Worm (Caenorhabditis elegans): Measurements from ENCODE around the gene col-147.

Gene col-147

ce11 chrV:9651294-9651693, 18.2 kb upstream of the col-147 start, which contains the start of gene T06E4.21:
Gene T06E4.21 (plus strand): TSS chrV:9651594.
- no peak for TF ChIP-seq snpc-4 (tag; optimal IDR thresholded peaks at IDR 0.05)
- TF ChIP-seq nfya-1 (tag; optimal IDR thresholded peaks at IDR 0.05; ENCODE audit: insufficient read depth): no peak
- TF ChIP-seq nhr-23 (tag; optimal IDR thresholded peaks at IDR 0.05): no peak
- no peak for TF ChIP-seq elt-3 (tag; optimal IDR thresholded peaks at IDR 0.05)
- no peak for TF ChIP-seq mml-1 (tag; optimal IDR thresholded peaks at IDR 0.05)
- TF ChIP-seq fos-1 (tag; optimal IDR thresholded peaks at IDR 0.05): no peak
- TF ChIP-seq daf-12 (tag; optimal IDR thresholded peaks at IDR 0.05): no peak
- TF ChIP-seq elt-2 (tag; optimal IDR thresholded peaks at IDR 0.05): no peak
- TF ChIP-seq eor-1 (tag; optimal IDR thresholded peaks at IDR 0.05): no peak
- TF ChIP-seq nhr-25 (tag; optimal IDR thresholded peaks at IDR 0.05): no peak

DNA sequence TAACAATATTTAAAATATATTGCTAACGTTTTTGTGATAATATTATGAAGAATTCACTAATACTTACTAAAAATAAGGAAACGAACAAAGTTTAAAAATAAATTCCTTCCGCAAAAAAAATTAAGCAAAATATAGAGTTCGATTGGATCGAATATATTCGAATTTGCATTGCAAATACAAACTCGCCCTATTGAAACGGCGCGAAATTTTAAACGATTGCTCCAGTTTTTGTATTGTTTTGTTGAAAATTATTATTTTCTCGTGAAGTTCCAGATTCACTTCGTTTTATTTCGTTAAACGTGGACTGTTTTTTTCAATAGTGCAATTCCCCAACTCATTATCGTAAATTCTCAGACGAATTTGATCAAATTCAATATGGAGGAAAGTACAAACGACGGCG, 12.4 kb upstream of the col-147 start, which contains the start of the genes atl-1 and hcp-2:
TSS of gene atl-1 (minus strand) at position 89 of the 400 bp plus-strand sequence.
TSS of gene hcp-2 (plus strand) at position 353 of the 400 bp plus-strand sequence.
- TF ChIP-seq egl-5 (tag; optimal IDR thresholded peaks at IDR 0.05) (no peak), mml-1 (tag; optimal IDR thresholded peaks at IDR 0.05) (no peak), elt-1 (tag; optimal IDR thresholded peaks at IDR 0.05) (no peak), nhr-76 (tag; optimal IDR thresholded peaks at IDR 0.05) (no peak), fos-1 (tag; optimal IDR thresholded peaks at IDR 0.05) (no peak), nhr-11 (tag; optimal IDR thresholded peaks at IDR 0.05) (no peak), nfya-1 (tag; optimal IDR thresholded peaks at IDR 0.05; ENCODE audit: insufficient read depth) (no peak), nhr-237 (tag; optimal IDR thresholded peaks at IDR 0.05) (no peak), eor-1 (tag; optimal IDR thresholded peaks at IDR 0.05) (no peak), ceh-16 (tag; optimal IDR thresholded peaks at IDR 0.05) (no peak), ztf-11 (tag; optimal IDR thresholded peaks at IDR 0.05) (no peak), ama-1 (optimal IDR thresholded peaks at IDR 0.05) (no peak), unc-62 (GFP tag; optimal IDR thresholded peaks at IDR 0.05) (no peak), fkh-10 (GFP tag; optimal IDR thresholded peaks at IDR 0.05) (no peak), pha-4 (tag; optimal IDR thresholded peaks at IDR 0.05) (no peak), lsy-12 (tag; optimal IDR thresholded peaks at IDR 0.05) (no peak)

- TF ChIP-seq nhr-28 (tag; optimal IDR thresholded peaks at IDR 0.05): no peak
- TF ChIP-seq jun-1 (tag; optimal IDR thresholded peaks at IDR 0.05): no peak
- TF ChIP-seq ama-1 (optimal IDR thresholded peaks at IDR 0.05): no peak
- TF ChIP-seq unc-62 (GFP tag; optimal IDR thresholded peaks at IDR 0.05): no peak
- TF ChIP-seq pha-4 (tag; optimal IDR thresholded peaks at IDR 0.05): no peak
- TF ChIP-seq fkh-2 (tag; optimal IDR thresholded peaks at IDR 0.05): no peak
- TF ChIP-seq nhr-77 (tag; optimal IDR thresholded peaks at IDR 0.05): no peak
Measured at ce11 chrV:9632348-9632747, 790 bp downstream of the col-147 start.

ce11 chrV:9630944-9631343, 2.2 kb downstream of the col-147 start, which contains the start of gene T06E4.5:
Gene T06E4.5 (plus strand): TSS chrV:9631244.
- TF ChIP-seq lin-15B (tag; optimal IDR thresholded peaks at IDR 0.05) (no peak), egl-27 (tag; optimal IDR thresholded peaks at IDR 0.05) (no peak), unc-39 (tag; optimal IDR thresholded peaks at IDR 0.05) (no peak), ceh-16 (tag; optimal IDR thresholded peaks at IDR 0.05) (no peak), hmg-11 (tag; optimal IDR thresholded peaks at IDR 0.05) (no peak), fkh-2 (tag; optimal IDR thresholded peaks at IDR 0.05) (no peak), aly-2 (tag; optimal IDR thresholded peaks at IDR 0.05) (no peak), R02D3.7 (tag; optimal IDR thresholded peaks at IDR 0.05) (no peak), zag-1 (tag; optimal IDR thresholded peaks at IDR 0.05) (no peak), nhr-12 (tag; optimal IDR thresholded peaks at IDR 0.05) (no peak), ceh-28 (tag; optimal IDR thresholded peaks at IDR 0.05) (no peak), pha-4 (tag; optimal IDR thresholded peaks at IDR 0.05) (no peak), mml-1 (tag; optimal IDR thresholded peaks at IDR 0.05) (no peak)

ce11 chrV:9630542-9630941, 2.6 kb downstream of the col-147 start:
- TF ChIP-seq nhr-23 (tag; optimal IDR thresholded peaks at IDR 0.05) (no peak), eor-1 (tag; optimal IDR thresholded peaks at IDR 0.05) (no peak), unc-39 (tag; optimal IDR thresholded peaks at IDR 0.05) (no peak), lsy-12 (tag; optimal IDR thresholded peaks at IDR 0.05) (no peak), ceh-9 (tag; optimal IDR thresholded peaks at IDR 0.05) (no peak), hmg-11 (tag; optimal IDR thresholded peaks at IDR 0.05) (no peak), ztf-4 (tag; optimal IDR thresholded peaks at IDR 0.05) (no peak), ceh-82 (tag; optimal IDR thresholded peaks at IDR 0.05) (no peak), nhr-11 (tag; optimal IDR thresholded peaks at IDR 0.05) (no peak), ZK546.5 (tag; optimal IDR thresholded peaks at IDR 0.05) (no peak), nhr-76 (tag; optimal IDR thresholded peaks at IDR 0.05) (no peak), aly-2 (tag; optimal IDR thresholded peaks at IDR 0.05) (no peak), nhr-28 (tag; optimal IDR thresholded peaks at IDR 0.05) (no peak), ama-1 (optimal IDR thresholded peaks at IDR 0.05) (no peak)

Measured in whole organism, L3 larva.